Worm (Caenorhabditis elegans) whole organism, young adult: ENCODE measurements around the gene Y41C4A.32.

Experiments
- B0035.1 ChIP-seq: sonication (generic microtip); optimal IDR thresholded peaks from 2 replicates; lab custom pipeline; 2016; ENCODE audit warnings: missing genetic modification characterization, mild to moderate bottlenecking, missing compliant biosample characterization, missing genotype, missing genetic modification reagents
- B0336.3 ChIP-seq: fragments of 200-800 bp; sonication (Bioruptor generic); IDR thresholded peaks from 2 replicates; pipeline ENCODE4 v1.3.6; 2022; ENCODE audit warnings: missing genetic modification characterization, missing compliant biosample characterization
- C06A6.2 ChIP-seq: fragments of 200-800 bp; sonication (Bioruptor generic); conservative IDR thresholded peaks from 2 replicates; pipeline ENCODE4 v1.3.6; 2022; ENCODE audit warnings: missing genetic modification characterization, missing compliant biosample characterization
- C17E4.6 ChIP-seq: fragments of 200-800 bp; sonication (Bioruptor generic); IDR thresholded peaks from 2 replicates; pipeline ENCODE4 v1.3.6; 2022; ENCODE audit warnings: missing genetic modification reagents, missing genetic modification characterization, missing compliant biosample characterization
- D2030.7 ChIP-seq: fragments of 200-800 bp; sonication (Bioruptor generic); IDR thresholded peaks from 2 replicates; pipeline ENCODE4 v1.3.6; 2022; ENCODE audit warnings: missing genetic modification reagents, missing genetic modification characterization, missing compliant biosample characterization
- F22D6.2 ChIP-seq: sonication (generic microtip); optimal IDR thresholded peaks from 2 replicates; lab custom pipeline; 2016; ENCODE audit warnings: mild to moderate bottlenecking, missing genetic modification characterization, missing compliant biosample characterization
- F23B12.7 ChIP-seq: sonication (generic microtip); optimal IDR thresholded peaks from 2 replicates; lab custom pipeline; 2017; ENCODE audit warnings: missing genetic modification characterization, mild to moderate bottlenecking, missing compliant biosample characterization, antibody characterized with exemption, moderate library complexity; ENCODE audit not compliant: insufficient read depth
- F52B5.7 ChIP-seq: sonication (generic microtip); optimal IDR thresholded peaks from 2 replicates; lab custom pipeline; 2016; ENCODE audit warnings: mild to moderate bottlenecking, missing genetic modification characterization, missing compliant biosample characterization
- F57C9.4 ChIP-seq: sonication (generic microtip); optimal IDR thresholded peaks from 2 replicates; lab custom pipeline; 2017; ENCODE audit warnings: mild to moderate bottlenecking, missing genetic modification characterization, missing compliant biosample characterization
- K12H6.12 ChIP-seq: fragments of 200-800 bp; sonication (Bioruptor generic); optimal IDR thresholded peaks from 2 replicates; lab custom pipeline; 2018; ENCODE audit warnings: mild to moderate bottlenecking, missing genetic modification characterization, missing compliant biosample characterization
- Y56A3A.18 ChIP-seq: fragments of 200-800 bp; sonication (Bioruptor generic); IDR thresholded peaks from 2 replicates; pipeline ENCODE4 v1.3.6; 2022; ENCODE audit warnings: missing genetic modification reagents, missing genetic modification characterization, missing compliant biosample characterization
- ZK185.1 ChIP-seq: sonication (generic microtip); optimal IDR thresholded peaks from 2 replicates; lab custom pipeline; 2016; ENCODE audit warnings: mild to moderate bottlenecking, missing genetic modification characterization, missing compliant biosample characterization; ENCODE audit not compliant: poor library complexity, severe bottlenecking
- akir-1 ChIP-seq: fragments of 200-800 bp; sonication (Bioruptor generic); optimal IDR thresholded peaks from 2 replicates; lab custom pipeline; 2018; ENCODE audit warnings: mild to moderate bottlenecking, missing genetic modification characterization, moderate library complexity, missing compliant biosample characterization
- aptf-2 ChIP-seq: fragments of 200-800 bp; sonication (Bioruptor generic); conservative IDR thresholded peaks from 2 replicates; pipeline ENCODE4 v1.3.6; 2022; ENCODE audit warnings: missing genetic modification reagents, missing genetic modification characterization, missing compliant biosample characterization
- aptf-3 ChIP-seq: fragments of 200-800 bp; sonication (Bioruptor generic); IDR thresholded peaks from 2 replicates; pipeline ENCODE4 v1.3.6; 2022; ENCODE audit warnings: missing genetic modification characterization, missing compliant biosample characterization
- atf-7 ChIP-seq: sonication (generic microtip); optimal IDR thresholded peaks from 2 replicates; lab custom pipeline; 2017; ENCODE audit warnings: mild to moderate bottlenecking, missing genetic modification characterization, missing compliant biosample characterization
- athp-1 ChIP-seq: sonication (generic microtip); optimal IDR thresholded peaks from 2 replicates; lab custom pipeline; 2017; ENCODE audit warnings: mild to moderate bottlenecking, missing genetic modification characterization, missing compliant biosample characterization
- attf-3 ChIP-seq: fragments of 200-800 bp; sonication (Bioruptor generic); conservative IDR thresholded peaks from 2 replicates; pipeline ENCODE4 v1.3.6; 2022; ENCODE audit warnings: missing genetic modification reagents, missing genetic modification characterization, missing compliant biosample characterization
- attf-5 ChIP-seq: fragments of 200-800 bp; sonication (Bioruptor generic); optimal IDR thresholded peaks from 2 replicates; lab custom pipeline; 2018; ENCODE audit warnings: mild to moderate bottlenecking, missing genetic modification characterization, missing compliant biosample characterization
- bed-1 ChIP-seq: fragments of 200-800 bp; sonication (Bioruptor generic); IDR thresholded peaks from 2 replicates; pipeline ENCODE4 v1.3.6; 2022; ENCODE audit warnings: missing genetic modification reagents, missing genetic modification characterization, missing compliant biosample characterization
- ceh-100 ChIP-seq: fragments of 200-800 bp; sonication (Bioruptor generic); IDR thresholded peaks from 2 replicates; pipeline ENCODE4 v1.3.6; 2022; ENCODE audit warnings: missing genetic modification reagents, missing genetic modification characterization, missing compliant biosample characterization
- ceh-40 ChIP-seq: fragments of 200-800 bp; sonication (Bioruptor generic); IDR thresholded peaks from 2 replicates; pipeline ENCODE4 v1.3.6; 2022; ENCODE audit warnings: missing genetic modification characterization, missing compliant biosample characterization
- ceh-91 ChIP-seq: fragments of 200-800 bp; sonication (Bioruptor generic); IDR thresholded peaks from 2 replicates; pipeline ENCODE4 v1.3.6; 2022; ENCODE audit warnings: missing genetic modification reagents, missing genetic modification characterization, missing compliant biosample characterization
- egrh-3 ChIP-seq: fragments of 200-800 bp; sonication (Bioruptor generic); IDR thresholded peaks from 2 replicates; pipeline ENCODE4 v1.3.6; 2022; ENCODE audit warnings: missing genetic modification reagents, missing genetic modification characterization, missing compliant biosample characterization
- ets-4 ChIP-seq: fragments of 200-800 bp; sonication (Bioruptor generic); optimal IDR thresholded peaks from 2 replicates; lab custom pipeline; 2018; ENCODE audit warnings: mild to moderate bottlenecking, missing genetic modification characterization, missing compliant biosample characterization
- fkh-3 ChIP-seq: sonication (generic microtip); optimal IDR thresholded peaks from 2 replicates; lab custom pipeline; 2016; ENCODE audit warnings: mild to moderate bottlenecking, missing genetic modification characterization, missing compliant biosample characterization
- gei-17 ChIP-seq: fragments of 200-800 bp; sonication (Bioruptor generic); optimal IDR thresholded peaks from 2 replicates; lab custom pipeline; 2018; ENCODE audit warnings: mild to moderate bottlenecking, missing genetic modification characterization, missing compliant biosample characterization
- him-1 ChIP-seq: sonication (generic microtip); optimal IDR thresholded peaks from 2 replicates; lab custom pipeline; 2016; ENCODE audit warnings: missing genotype, missing genetic modification reagents, missing genetic modification characterization, missing compliant biosample characterization
- hmg-1.2 ChIP-seq: fragments of 200-800 bp; sonication (Bioruptor generic); IDR thresholded peaks from 2 replicates; pipeline ENCODE4 v1.3.6; 2022; ENCODE audit warnings: missing genetic modification reagents, missing genetic modification characterization, missing compliant biosample characterization
- lin-26 ChIP-seq: fragments of 200-800 bp; sonication (Bioruptor generic); IDR thresholded peaks from 2 replicates; pipeline ENCODE4 v1.3.6; 2022; ENCODE audit warnings: missing genetic modification reagents, missing genetic modification characterization, missing compliant biosample characterization
- lin-54 ChIP-seq: fragments of 200-800 bp; sonication (Bioruptor generic); optimal IDR thresholded peaks from 2 replicates; lab custom pipeline; 2018; ENCODE audit warnings: mild to moderate bottlenecking, missing genetic modification characterization, missing compliant biosample characterization
- lsl-1 ChIP-seq: fragments of 200-800 bp; sonication (Bioruptor generic); optimal IDR thresholded peaks from 2 replicates; lab custom pipeline; 2018; ENCODE audit warnings: mild to moderate bottlenecking, missing genetic modification characterization, moderate library complexity, missing compliant biosample characterization
- madf-10 ChIP-seq: sonication (generic microtip); optimal IDR thresholded peaks from 2 replicates; lab custom pipeline; 2016; ENCODE audit warnings: mild to moderate bottlenecking, missing genetic modification characterization, missing compliant biosample characterization
- madf-6 ChIP-seq: fragments of 200-800 bp; sonication (Bioruptor generic); IDR thresholded peaks from 2 replicates; pipeline ENCODE4 v1.3.6; 2022; ENCODE audit warnings: missing genetic modification reagents, missing genetic modification characterization, missing compliant biosample characterization
- mel-28 ChIP-seq: sonication (generic microtip); optimal IDR thresholded peaks from 2 replicates; lab custom pipeline; 2016; ENCODE audit warnings: borderline replicate concordance, mild to moderate bottlenecking, missing genetic modification characterization, missing compliant biosample characterization
- mxl-1 ChIP-seq: sonication (generic microtip); optimal IDR thresholded peaks from 2 replicates; lab custom pipeline; 2016; ENCODE audit warnings: missing genetic modification characterization, missing compliant biosample characterization
- nfya-2 ChIP-seq: fragments of 200-800 bp; sonication (Bioruptor generic); IDR thresholded peaks from 2 replicates; pipeline ENCODE4 v1.3.6; 2022; ENCODE audit warnings: missing genetic modification reagents, missing genetic modification characterization, missing compliant biosample characterization
- nfyb-1 ChIP-seq: fragments of 200-800 bp; sonication (Bioruptor generic); IDR thresholded peaks from 2 replicates; pipeline ENCODE4 v1.3.6; 2022; ENCODE audit warnings: missing genetic modification reagents, missing genetic modification characterization, missing compliant biosample characterization
- nhr-90 ChIP-seq: sonication (generic microtip); optimal IDR thresholded peaks from 2 replicates; lab custom pipeline; 2016; ENCODE audit warnings: missing genotype, mild to moderate bottlenecking, missing genetic modification characterization, missing compliant biosample characterization
- pbrm-1 ChIP-seq: fragments of 200-800 bp; sonication (Bioruptor generic); IDR thresholded peaks from 2 replicates; pipeline ENCODE4 v1.3.6; 2022; ENCODE audit warnings: missing genetic modification reagents, missing genetic modification characterization, missing compliant biosample characterization
- rcor-1 ChIP-seq: fragments of 200-800 bp; sonication (Bioruptor generic); IDR thresholded peaks from 2 replicates; pipeline ENCODE4 v1.3.6; 2022; ENCODE audit warnings: missing genetic modification reagents, missing genetic modification characterization, missing compliant biosample characterization
- sdz-38 ChIP-seq: sonication (generic microtip); optimal IDR thresholded peaks from 2 replicates; lab custom pipeline; 2016; ENCODE audit warnings: missing genotype, missing genetic modification characterization, missing compliant biosample characterization
- sea-2 ChIP-seq: fragments of 200-800 bp; sonication (Bioruptor generic); IDR thresholded peaks from 2 replicates; pipeline ENCODE4 v1.3.6; 2022; ENCODE audit warnings: missing genetic modification characterization, missing compliant biosample characterization
- snpc-1.1 ChIP-seq: sonication (generic microtip); optimal IDR thresholded peaks from 2 replicates; lab custom pipeline; 2017; ENCODE audit warnings: missing genetic modification characterization, mild to moderate bottlenecking, missing compliant biosample characterization, antibody characterized with exemption, moderate library complexity, missing genotype, missing genetic modification reagents; ENCODE audit not compliant: insufficient read depth
- somi-1 ChIP-seq: fragments of 200-800 bp; sonication (Bioruptor generic); optimal IDR thresholded peaks from 2 replicates; lab custom pipeline; 2018; ENCODE audit warnings: mild to moderate bottlenecking, missing genetic modification characterization, missing compliant biosample characterization
- tbx-9 ChIP-seq: sonication (generic microtip); optimal IDR thresholded peaks from 2 replicates; lab custom pipeline; 2016; ENCODE audit warnings: borderline replicate concordance, missing genetic modification characterization, inconsistent platforms, missing compliant biosample characterization
- unc-130 ChIP-seq: sonication (generic microtip); optimal IDR thresholded peaks from 2 replicates; lab custom pipeline; 2016; ENCODE audit warnings: missing genetic modification reagents, missing genetic modification characterization, missing compliant biosample characterization
- xnd-1 ChIP-seq: sonication (generic microtip); optimal IDR thresholded peaks from 2 replicates; lab custom pipeline; 2016; ENCODE audit warnings: missing genotype, missing genetic modification reagents, missing genetic modification characterization, missing compliant biosample characterization
- zfh-2 ChIP-seq: fragments of 200-800 bp; sonication (Bioruptor generic); conservative IDR thresholded peaks from 2 replicates; pipeline ENCODE4 v1.3.6; 2022; ENCODE audit warnings: missing genetic modification reagents, missing genetic modification characterization, missing compliant biosample characterization
- ztf-22 ChIP-seq: fragments of 200-800 bp; sonication (Bioruptor generic); optimal IDR thresholded peaks from 2 replicates; lab custom pipeline; 2018; ENCODE audit warnings: mild to moderate bottlenecking, missing genetic modification characterization, moderate library complexity, missing compliant biosample characterization

Gene Y41C4A.32

ce11 chrIII:11689303-11689702, 32.2 kb upstream of the Y41C4A.32 start:
- TF ChIP-seq lsl-1 (no peak), xnd-1 (tag; lab: Kevin White, UChicago) (no peak), tbx-9 (tag; lab: Kevin White, UChicago) (no peak), somi-1 (GFP tag; lab: Kevin White, UChicago) (peak; percentile 27), B0336.3 (GFP tag; lab: Robert Waterston, UW) (0 out of 2 replicates have a peak, but pooled peaks have one; percentile 14), fkh-3 (tag; lab: Kevin White, UChicago) (no peak), mxl-1 (no peak), sea-2 (GFP tag; lab: Robert Waterston, UW) (no peak), attf-3 (GFP tag; lab: Robert Waterston, UW) (no peak), ets-4 (GFP tag; lab: Kevin White, UChicago) (no peak), lin-54 (GFP tag; lab: Kevin White, UChicago) (peak; percentile 29), D2030.7 (no peak), attf-5 (peak; percentile 59), mel-28 (no peak), rcor-1 (GFP tag; lab: Robert Waterston, UW) (no peak), ztf-22 (GFP tag; lab: Kevin White, UChicago) (peak; percentile 11), nfya-2 (GFP tag; lab: Robert Waterston, UW) (no peak), gei-17 (GFP tag; lab: Kevin White, UChicago) (no peak), F22D6.2 (tag; lab: Kevin White, UChicago) (peak; percentile 5), snpc-1.1 (tag; lab: Kevin White, UChicago) (no peak), sdz-38 (tag; lab: Kevin White, UChicago) (no peak), ceh-91 (GFP tag; lab: Robert Waterston, UW) (no peak), F23B12.7 (tag; lab: Kevin White, UChicago) (no peak), egrh-3 (GFP tag; lab: Robert Waterston, UW) (no peak), F57C9.4 (tag; lab: Kevin White, UChicago) (no peak), lin-26 (GFP tag; lab: Robert Waterston, UW) (peak; percentile 20; the same call in 1 of the 2 replicates), aptf-3 (GFP tag; lab: Robert Waterston, UW) (no peak), hmg-1.2 (GFP tag; lab: Robert Waterston, UW) (peak; percentile 49; the same call in 1 of the 2 replicates), zfh-2 (GFP tag; lab: Robert Waterston, UW) (no peak), ceh-40 (GFP tag; lab: Robert Waterston, UW) (no peak), atf-7 (tag; lab: Kevin White, UChicago) (peak; percentile 95), Y56A3A.18 (peak; percentile 17; the same call in 1 of the 2 replicates), C06A6.2 (GFP tag; lab: Robert Waterston, UW) (no peak), pbrm-1 (GFP tag; lab: Robert Waterston, UW) (no peak), K12H6.12 (no peak), ZK185.1 (tag; lab: Kevin White, UChicago) (peak; percentile 27), nhr-90 (tag; lab: Kevin White, UChicago) (peak; percentile 27), akir-1 (GFP tag; lab: Kevin White, UChicago) (no peak), madf-6 (GFP tag; lab: Robert Waterston, UW) (no peak), B0035.1 (tag; lab: Kevin White, UChicago) (no peak), F52B5.7 (tag; lab: Kevin White, UChicago) (no peak), athp-1 (tag; lab: Kevin White, UChicago) (no peak), aptf-2 (GFP tag; lab: Robert Waterston, UW) (no peak), unc-130 (GFP tag; lab: Kevin White, UChicago) (no peak), C17E4.6 (GFP tag; lab: Robert Waterston, UW) (no peak), bed-1 (no peak), nfyb-1 (peak; percentile 39; the same call in 1 of the 2 replicates), madf-10 (no peak), him-1 (tag; lab: Kevin White, UChicago) (no peak), ceh-100 (no peak)
